Worm (Caenorhabditis elegans): ENCODE results near the gene srd-34.

Gene srd-34

ce11 chrV:10528500-10528899 lies 20.4 kb downstream of the srd-34 start, which contains the start of gene F25D1.3:
Gene F25D1.3 (plus strand): TSS chrV:10528724.
- no peak for TF ChIP-seq unc-62 (GFP tag; optimal IDR thresholded peaks at IDR 0.05)

- no peak for TF ChIP-seq unc-62 (GFP tag; optimal IDR thresholded peaks at IDR 0.05)
Observed at ce11 chrV:10525902-10526301, 23.0 kb downstream of the srd-34 start, which contains the start of the genes C35A5.8 and hda-11. Gene C35A5.8 (minus strand): TSS chrV:10525908. Gene hda-11 (plus strand): TSS chrV:10526184.

- TF ChIP-seq unc-62 (GFP tag; optimal IDR thresholded peaks at IDR 0.05), result no peak
Observed at ce11 chrV:10516702-10517101, 32.2 kb downstream of the srd-34 start.

- TF ChIP-seq unc-62 (GFP tag; optimal IDR thresholded peaks at IDR 0.05), result no peak
Observed at ce11 chrV:10514271-10514670, 34.6 kb downstream of the srd-34 start, which contains the start of gene dmsr-8. Gene dmsr-8 (minus strand): TSS chrV:10514371.

- TF ChIP-seq unc-62 (GFP tag; optimal IDR thresholded peaks at IDR 0.05), result no peak
Observed at ce11 chrV:10508855-10509254, 40.0 kb downstream of the srd-34 start, which contains the start of gene C35A5.6. Gene C35A5.6 (plus strand): TSS chrV:10509137.

- TF ChIP-seq unc-62 (GFP tag; optimal IDR thresholded peaks at IDR 0.05), result no peak
Observed at ce11 chrV:10505553-10505952, 43.3 kb downstream of the srd-34 start, which contains the start of gene C35A5.5. Gene C35A5.5 (plus strand): TSS chrV:10505853.

ce11 chrV:10503893-10504292 lies 45.0 kb downstream of the srd-34 start, which contains the start of gene C35A5.10:
Gene C35A5.10 (plus strand): TSS chrV:10504193.
- TF ChIP-seq unc-62 (GFP tag; optimal IDR thresholded peaks at IDR 0.05), result no peak

ce11 chrV:10503011-10503410 lies 45.9 kb downstream of the srd-34 start, which contains the start of gene C35A5.11:
Gene C35A5.11 (minus strand): TSS chrV:10503111.
- no peak for TF ChIP-seq unc-62 (GFP tag; optimal IDR thresholded peaks at IDR 0.05)

- no peak for TF ChIP-seq unc-62 (GFP tag; optimal IDR thresholded peaks at IDR 0.05)
Observed at ce11 chrV:10501295-10501694, 47.6 kb downstream of the srd-34 start, which contains the start of gene C35A5.3. Gene C35A5.3 (minus strand): TSS chrV:10501395.

Measured in whole organism, dauer.